Fruit fly (Drosophila melanogaster): ENCODE data around the gene CG42346.
A peak's percentile ranks its signal among the peaks of the same experiment; 100 is the strongest.

The CG42346 gene

dm6 chrX:22833534-22833933, 1.3 kb downstream of the CG42346 start (continued):
- TF ChIP-seq sc (optimal IDR thresholded peaks at IDR 0.05) (no peak), sc (GFP tag; optimal IDR thresholded peaks at IDR 0.05) (peak; percentile 3), dimm (GFP tag; IDR thresholded peaks at IDR 0.05) (0 out of 2 replicates have a peak, but pooled peaks have one; percentile 38), CG2889 (GFP tag; IDR thresholded peaks at IDR 0.05) (0 out of 3 replicates have a peak, but pooled peaks have one; percentile 25), CG17912 (GFP tag; optimal IDR thresholded peaks at IDR 0.05) (no peak), CG3281 (GFP tag; optimal IDR thresholded peaks at IDR 0.05) (peak; percentile 27), CG2875 (GFP tag; optimal IDR thresholded peaks at IDR 0.05) (peak; percentile 16), CG3726 (GFP tag; IDR thresholded peaks at IDR 0.05) (0 out of 3 replicates have a peak, but pooled peaks have one; percentile 16), fd96Cb (tag; optimal IDR thresholded peaks at IDR 0.05) (peak; percentile 73), gem (tag; optimal IDR thresholded peaks at IDR 0.05) (peak; percentile 75), CG6813 (GFP tag; optimal IDR thresholded peaks at IDR 0.05) (peak; percentile 31), ssp (GFP tag; IDR thresholded peaks at IDR 0.05) (0 out of 2 replicates have a peak, but pooled peaks have one; percentile 27), CG11504 (tag; optimal IDR thresholded peaks at IDR 0.05) (peak; percentile 76), CG4404 (GFP tag; IDR thresholded peaks at IDR 0.05) (peak; percentile 13; the same call in 1 of the 2 replicates), gce (GFP tag; IDR thresholded peaks at IDR 0.05) (peak; percentile 61; the same call in 1 of the 3 replicates), CG30403 (GFP tag; optimal IDR thresholded peaks at IDR 0.05) (peak; percentile 52), CG13424 (tag; optimal IDR thresholded peaks at IDR 0.05) (peak; percentile 60), ttk (GFP tag; IDR thresholded peaks at IDR 0.05) (peak; percentile 65), B-H1 (GFP tag; IDR thresholded peaks at IDR 0.05) (peak; percentile 26; the same call in 1 of the 3 replicates), stc (GFP tag; IDR thresholded peaks at IDR 0.05) (peak; percentile 63), CG14441 (GFP tag; IDR thresholded peaks at IDR 0.05) (peak; percentile 61; the same call in 1 of the 2 replicates), Dp (GFP tag; optimal IDR thresholded peaks at IDR 0.05) (no peak), CG10321 (GFP tag; IDR thresholded peaks at IDR 0.05) (no peak), eve (GFP tag; optimal IDR thresholded peaks at IDR 0.05) (peak in 1 of 2 experiments; percentile 66), D19A (tag; optimal IDR thresholded peaks at IDR 0.05) (peak; percentile 26), Dref (GFP tag; IDR thresholded peaks at IDR 0.05) (no peak), Antp (GFP tag; optimal IDR thresholded peaks at IDR 0.05) (peak; percentile 51), Sox102F (GFP tag; optimal IDR thresholded peaks at IDR 0.05) (peak; percentile 79), HmgD (GFP tag; optimal IDR thresholded peaks at IDR 0.05) (no peak), Sox100B (GFP tag; optimal IDR thresholded peaks at IDR 0.05) (peak; percentile 57), Atf6 (GFP tag; IDR thresholded peaks at IDR 0.05) (0 out of 2 replicates have a peak, but pooled peaks have one; percentile 19), CG17385 (GFP tag; optimal IDR thresholded peaks at IDR 0.05) (peak; percentile 34), lov (optimal IDR thresholded peaks at IDR 0.05) (no peak), lov (GFP tag; IDR thresholded peaks at IDR 0.05) (no peak), CG15073 (GFP tag; optimal IDR thresholded peaks at IDR 0.05) (no peak), BEAF-32 (GFP tag; optimal IDR thresholded peaks at IDR 0.05) (no peak), mam (GFP tag; optimal IDR thresholded peaks at IDR 0.05) (peak; percentile 18), dysf (GFP tag; IDR thresholded peaks at IDR 0.05) (peak; percentile 72; the same call in 2 of the 3 replicates), NFAT (GFP tag; IDR thresholded peaks at IDR 0.05) (no peak), wor (GFP tag; IDR thresholded peaks at IDR 0.05) (peak; percentile 58), fd64A (GFP tag; optimal IDR thresholded peaks at IDR 0.05) (peak; percentile 26), CG2678 (tag; optimal IDR thresholded peaks at IDR 0.05) (peak; percentile 57), TFAM (GFP tag; optimal IDR thresholded peaks at IDR 0.05) (no peak), CG12769 (tag; optimal IDR thresholded peaks at IDR 0.05) (peak; percentile 34), CG7987 (GFP tag; optimal IDR thresholded peaks at IDR 0.05) (no peak), CG4424 (GFP tag; optimal IDR thresholded peaks at IDR 0.05) (peak; percentile 71), pan (optimal IDR thresholded peaks at IDR 0.05) (no peak), pan (GFP tag; optimal IDR thresholded peaks at IDR 0.05 in 1 of 2, IDR thresholded peaks at IDR 0.05 in 1 of 2) (peak in 1 of 2 experiments; percentile 48), PHDP (tag; optimal IDR thresholded peaks at IDR 0.05) (peak; percentile 51), CG2199 (GFP tag; IDR thresholded peaks at IDR 0.05) (no peak), prd (optimal IDR thresholded peaks at IDR 0.05) (no peak), prd (GFP tag; IDR thresholded peaks at IDR 0.05) (peak; percentile 61; the same call in 2 of the 3 replicates)
